Worm (Caenorhabditis elegans): ENCODE results near the gene rfc-4.

ce11 chrIII:6929558-6930167 lies 42.4 kb upstream of the rfc-4 start, which contains the start of gene inf-1:
- TF ChIP-seq ets-7 (tag; optimal IDR thresholded peaks at IDR 0.05) (no peak), ama-1 (optimal IDR thresholded peaks at IDR 0.05) (no peak), pes-1 (GFP tag; IDR thresholded peaks at IDR 0.05) (no peak), tbx-37 (GFP tag; conservative IDR thresholded peaks at IDR 0.05) (no peak), tra-4 (tag; optimal IDR thresholded peaks at IDR 0.05) (no peak)

All from whole organism, early embryonic.